Fruit fly (Drosophila melanogaster) whole organism: ENCODE results near the gene dgt2.

ENCODE experiments used
- CG8478 ChIP-seq: fragments of >200 bp; optimal IDR thresholded peaks from 2 replicates; lab custom pipeline; 2018; ENCODE audit warnings: inconsistent platforms
- Dll ChIP-seq: fragments of >200 bp; optimal IDR thresholded peaks from 2 replicates; lab custom pipeline; 2017
- EcR ChIP-seq, 2 experiments: fragments of >200 bp; optimal IDR thresholded peaks; 2 replicates each; lab custom pipeline; 2017; ENCODE audit warnings: missing biosample characterization in 2 of 2, missing genetic modification characterization in 2 of 2, missing genetic modification reagents in 2 of 2
- pan ChIP-seq: fragments of >200 bp; optimal IDR thresholded peaks from 2 replicates; lab custom pipeline; 2017
- psq ChIP-seq: fragments of >200 bp; optimal IDR thresholded peaks from 2 replicates; lab custom pipeline; 2017
- usp ChIP-seq: fragments of >200 bp; optimal IDR thresholded peaks from 2 replicates; lab custom pipeline; 2017; ENCODE audit warnings: missing biosample characterization, missing genetic modification characterization, mixed read lengths

Gene dgt2

DNA sequence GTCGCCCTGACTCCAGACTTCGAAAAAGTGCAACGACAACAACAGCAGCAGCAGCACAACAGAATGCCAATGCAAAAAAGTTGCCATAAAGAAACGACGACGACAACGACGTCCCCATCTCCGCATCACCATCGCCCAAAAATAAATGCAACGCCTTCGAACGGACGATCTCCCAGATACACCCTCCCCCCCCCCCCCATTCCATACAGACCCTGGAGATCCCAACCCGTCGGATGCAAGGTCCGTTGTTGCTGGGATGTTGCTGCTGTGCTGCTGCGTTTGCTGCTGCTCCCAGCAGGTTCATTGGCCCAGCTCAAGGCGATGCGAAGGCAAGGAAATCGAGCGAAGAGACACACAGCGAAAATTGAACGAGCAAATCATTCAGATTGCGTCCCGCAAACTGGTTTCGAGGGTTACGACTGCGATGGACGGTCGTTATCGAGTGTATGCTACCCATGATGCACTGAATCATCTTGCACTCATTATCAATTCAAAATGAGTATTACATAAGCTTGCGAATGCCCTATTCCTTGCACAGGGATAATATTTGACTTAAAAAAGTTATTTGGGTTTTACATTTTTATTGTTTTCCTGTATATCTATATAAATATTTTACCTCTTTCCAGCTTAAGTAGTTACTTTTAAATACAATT is 24.1 kb downstream of the dgt2 start:
- TF ChIP-seq EcR (GFP tag; optimal IDR thresholded peaks at IDR 0.05; lab: Kevin White, UChicago) (peak in 1 of 2 experiments; percentile 97), pan (no peak), Dll (no peak)

DNA sequence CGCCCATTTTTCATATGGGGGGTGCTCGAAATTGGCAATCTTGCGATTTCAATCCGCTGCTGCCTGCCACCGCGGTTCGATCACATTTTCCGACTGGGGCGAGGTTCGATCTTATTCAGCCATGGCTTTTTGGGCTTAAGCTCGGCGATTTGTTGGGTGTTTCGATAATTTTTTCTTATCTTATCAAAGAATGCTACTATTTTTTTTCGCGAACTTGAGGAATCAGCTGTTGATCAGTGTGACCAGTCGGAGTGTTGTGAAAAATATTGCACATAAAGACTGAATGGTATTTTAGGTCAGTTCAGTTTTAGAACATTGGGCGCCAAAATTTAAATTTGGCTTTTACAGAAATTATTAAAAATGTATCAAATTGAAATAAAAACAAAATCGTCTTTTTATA is 31.0 kb downstream of the dgt2 start, which contains the start of gene Wdr81:
TSS of gene Wdr81 (minus strand) at position 226 of the 400 bp plus-strand sequence.
- no peak for TF ChIP-seq CG8478 (lab: Kevin White, UChicago)
- TF ChIP-seq Dll, result no peak
- TF ChIP-seq usp (GFP tag; lab: Kevin White, UChicago), result no peak

dm6 chr2L:12021193-12021592 is 31.5 kb downstream of the dgt2 start:
- no peak for TF ChIP-seq pan
- no peak for TF ChIP-seq psq
- no peak for TF ChIP-seq CG8478 (lab: Kevin White, UChicago)
- no peak for TF ChIP-seq Dll
- TF ChIP-seq EcR (GFP tag; optimal IDR thresholded peaks at IDR 0.05; lab: Kevin White, UChicago), result no peak
- no peak for TF ChIP-seq usp (GFP tag; lab: Kevin White, UChicago)

- TF ChIP-seq usp (GFP tag; lab: Kevin White, UChicago) (no peak), psq (no peak), EcR (GFP tag; optimal IDR thresholded peaks at IDR 0.05; lab: Kevin White, UChicago) (no peak), pan (no peak), Dll (no peak), CG8478 (lab: Kevin White, UChicago) (no peak)
Measured at dm6 chr2L:12024104-12024503, 34.4 kb downstream of the dgt2 start.

DNA sequence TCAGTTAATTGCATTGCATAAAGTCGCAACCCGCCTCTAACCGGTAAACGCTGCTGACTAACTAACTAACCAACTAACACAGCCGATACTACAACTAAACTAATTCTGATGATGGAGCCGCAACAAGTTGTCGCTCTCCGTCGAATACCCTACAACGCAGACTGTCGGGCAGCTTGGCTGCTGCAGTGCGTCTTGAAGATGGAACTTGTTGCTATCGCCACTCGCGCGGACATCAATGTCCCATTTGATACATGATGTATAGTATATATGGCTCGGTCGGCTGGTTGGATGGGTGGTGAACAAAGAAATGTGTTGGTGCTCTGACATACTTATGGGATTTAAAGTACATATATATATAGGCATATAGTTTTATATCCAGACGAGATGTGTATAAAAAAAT is 35.8 kb downstream of the dgt2 start:
- TF ChIP-seq CG8478 (lab: Kevin White, UChicago) (no peak), pan (no peak)

DNA sequence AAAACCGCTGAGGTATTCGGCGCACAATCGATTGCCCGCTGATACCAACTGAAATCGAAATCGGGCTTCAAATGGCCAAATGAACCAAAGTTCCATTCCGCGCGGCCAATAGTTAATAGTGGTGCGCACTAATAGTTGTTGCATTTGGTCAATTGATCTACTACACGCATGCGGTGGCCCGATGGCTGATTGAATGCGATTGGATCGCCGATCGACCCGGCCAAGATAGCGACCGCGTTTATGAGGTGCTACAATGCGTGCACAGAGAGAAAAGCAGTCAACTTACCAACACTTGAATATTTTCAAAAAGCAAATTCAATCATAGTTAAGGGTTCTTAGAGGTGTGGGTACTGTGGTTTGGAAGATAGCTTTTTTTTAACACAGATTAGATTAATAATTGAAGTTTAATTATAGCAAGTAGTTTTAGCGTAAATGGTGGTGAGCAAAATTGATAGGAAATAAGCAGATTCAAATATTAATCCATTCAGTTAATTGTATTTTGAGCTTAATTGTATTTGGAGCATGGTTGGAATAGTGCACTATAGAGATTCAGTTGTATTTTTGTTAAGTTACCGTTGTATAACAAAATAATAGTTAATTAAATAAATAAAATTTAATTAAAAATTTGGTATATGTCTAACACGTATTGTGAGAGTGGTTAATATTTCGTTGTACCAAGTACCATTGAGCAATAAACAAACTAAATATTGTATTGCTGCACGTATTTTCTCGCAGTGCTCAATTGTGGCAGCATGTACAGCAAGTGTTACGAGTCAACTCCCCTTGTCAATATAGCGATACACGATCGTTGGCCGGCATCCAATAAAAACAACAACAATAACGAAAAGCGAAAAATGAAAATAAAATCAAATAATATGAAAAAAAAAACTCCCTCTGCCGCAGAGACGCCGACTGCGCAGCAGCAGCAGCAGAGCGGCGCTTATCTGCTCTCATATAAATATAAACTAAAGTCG is 37.0 kb downstream of the dgt2 start:
- TF ChIP-seq EcR (GFP tag; optimal IDR thresholded peaks at IDR 0.05; lab: Kevin White, UChicago) (no peak), psq (no peak)

dm6 chr2L:12027435-12027834 is 37.7 kb downstream of the dgt2 start, which contains the start of gene dmGlut:
dmGlut (plus strand) TSS chr2L:12027438.
- TF ChIP-seq Dll, result no peak
- TF ChIP-seq pan, result no peak
- TF ChIP-seq EcR (GFP tag; optimal IDR thresholded peaks at IDR 0.05; lab: Kevin White, UChicago), result no peak
- no peak for TF ChIP-seq CG8478 (lab: Kevin White, UChicago)
- TF ChIP-seq usp (GFP tag; lab: Kevin White, UChicago), result no peak
- no peak for TF ChIP-seq psq

- TF ChIP-seq pan (no peak), usp (GFP tag; lab: Kevin White, UChicago) (no peak), Dll (no peak), psq (no peak), EcR (GFP tag; optimal IDR thresholded peaks at IDR 0.05; lab: Kevin White, UChicago) (no peak), CG8478 (lab: Kevin White, UChicago) (no peak)
Measured at dm6 chr2L:12028102-12028501, 38.4 kb downstream of the dgt2 start.

- TF ChIP-seq CG8478 (lab: Kevin White, UChicago), result no peak
- no peak for TF ChIP-seq usp (GFP tag; lab: Kevin White, UChicago)
- TF ChIP-seq pan, result no peak
- no peak for TF ChIP-seq Dll
- TF ChIP-seq EcR (GFP tag; optimal IDR thresholded peaks at IDR 0.05; lab: Kevin White, UChicago), result no peak
- TF ChIP-seq psq, result no peak
Measured at dm6 chr2L:12028808-12029207, 39.1 kb downstream of the dgt2 start.

DNA sequence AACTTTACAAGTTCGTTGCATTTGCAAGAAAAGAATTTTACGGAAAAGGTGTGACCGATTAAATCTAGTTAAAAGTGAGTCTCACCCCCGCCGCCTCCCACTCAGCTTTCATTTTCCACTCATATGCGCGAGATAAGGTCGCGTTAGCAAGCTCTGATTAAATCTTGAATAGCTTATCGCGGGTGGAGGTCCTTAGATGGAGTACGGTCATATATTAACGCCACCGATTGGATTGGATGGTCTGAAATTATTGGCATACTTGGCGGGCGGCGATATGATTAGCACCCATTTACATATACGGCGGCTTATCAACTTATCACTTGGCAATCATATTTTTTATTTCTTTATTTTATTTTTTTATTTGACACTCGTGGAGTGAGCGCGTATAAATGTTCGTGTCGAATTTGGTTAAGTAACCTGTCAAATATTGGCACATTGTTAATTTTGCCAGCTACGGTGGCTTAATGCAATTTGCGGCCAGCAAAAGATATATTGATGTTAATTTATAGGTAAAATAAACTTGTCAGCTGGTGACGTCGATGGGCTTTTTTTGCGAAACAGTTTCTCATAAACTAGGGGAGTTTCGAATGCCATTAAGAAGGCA is 40.0 kb downstream of the dgt2 start:
- TF ChIP-seq CG8478 (lab: Kevin White, UChicago), result no peak
- no peak for TF ChIP-seq usp (GFP tag; lab: Kevin White, UChicago)
- no peak for TF ChIP-seq Dll
- TF ChIP-seq psq, result no peak
- no peak for TF ChIP-seq EcR (GFP tag; optimal IDR thresholded peaks at IDR 0.05; lab: Kevin White, UChicago)
- no peak for TF ChIP-seq pan

- TF ChIP-seq Dll, result no peak
- no peak for TF ChIP-seq psq
- TF ChIP-seq pan, result no peak
- no peak for TF ChIP-seq usp (GFP tag; lab: Kevin White, UChicago)
- no peak for TF ChIP-seq EcR (GFP tag; optimal IDR thresholded peaks at IDR 0.05; lab: Kevin White, UChicago)
- no peak for TF ChIP-seq CG8478 (lab: Kevin White, UChicago)
Measured at dm6 chr2L:12030552-12031131, 40.9 kb downstream of the dgt2 start.

- TF ChIP-seq EcR (GFP tag; optimal IDR thresholded peaks at IDR 0.05; lab: Kevin White, UChicago) (no peak), usp (GFP tag; lab: Kevin White, UChicago) (no peak)
Measured at dm6 chr2L:12033890-12034289, 44.2 kb downstream of the dgt2 start, which contains the start of gene CG18788. CG18788 (plus strand) TSS chr2L:12034190.
